Worm (Caenorhabditis elegans): ENCODE results near the gene Y22D7AL.6.

DNA sequence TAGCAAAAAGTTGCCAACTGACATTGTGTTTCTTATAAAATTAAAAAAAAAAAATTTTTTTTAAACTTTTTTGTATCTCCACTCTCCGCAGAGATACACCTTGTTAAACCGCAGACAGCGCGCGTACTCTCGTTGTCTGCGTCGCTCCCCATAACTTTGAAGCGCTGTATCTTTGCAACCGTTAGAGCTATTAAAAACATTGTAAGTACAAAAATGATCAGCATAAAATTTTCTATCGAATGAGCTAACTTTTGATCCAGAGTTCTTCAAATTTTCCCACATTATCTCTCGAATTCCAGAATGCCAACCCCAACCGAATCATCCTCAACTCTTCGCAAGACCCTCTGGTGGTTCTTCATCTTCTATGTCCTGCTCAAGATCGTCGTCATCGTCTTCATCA, 47.5 kb downstream of the Y22D7AL.6 start, which contains the start of gene Y22D7AL.1:
- no peak for TF ChIP-seq ztf-23 (GFP tag; IDR thresholded peaks at IDR 0.05)
- TF ChIP-seq med-1 (GFP tag; optimal IDR thresholded peaks at IDR 0.05; ENCODE audit: insufficient read depth): no peak
- no peak for TF ChIP-seq T22C8.4 (GFP tag; IDR thresholded peaks at IDR 0.05)
- no peak for TF ChIP-seq flt-1 (GFP tag; IDR thresholded peaks at IDR 0.05)
- no peak for TF ChIP-seq tab-1 (GFP tag; IDR thresholded peaks at IDR 0.05)
- no peak for TF ChIP-seq ztf-29 (GFP tag; IDR thresholded peaks at IDR 0.05)
- no peak for TF ChIP-seq cog-1 (tag; optimal IDR thresholded peaks at IDR 0.05)
- no peak for TF ChIP-seq klf-2 (GFP tag; conservative IDR thresholded peaks at IDR 0.05)
